Worm (Caenorhabditis elegans) whole organism, L4 larva: ENCODE results near the gene ZK622.5.

Experiments
- F26F4.8 ChIP-seq: fragments of 200-800 bp; sonication (Bioruptor generic); conservative IDR thresholded peaks from 2 replicates; pipeline ENCODE4 v1.3.6; 2022; ENCODE audit warnings: missing genetic modification characterization, missing compliant biosample characterization
- ceh-28 ChIP-seq: fragments of 150-350 bp; optimal IDR thresholded peaks from 2 replicates; lab custom pipeline; 2014; ENCODE audit warnings: missing biosample characterization, missing genetic modification reagents, missing genetic modification characterization
- ceh-62 ChIP-seq: sonication (generic microtip); optimal IDR thresholded peaks from 2 replicates; lab custom pipeline; 2017; ENCODE audit warnings: missing biosample characterization, missing genetic modification characterization
- ctbp-1 ChIP-seq: fragments of 200-800 bp; sonication (Bioruptor generic); IDR thresholded peaks from 2 replicates; pipeline ENCODE4 v1.3.6; 2022; ENCODE audit warnings: missing genetic modification reagents, missing genetic modification characterization, missing compliant biosample characterization
- dpl-1 ChIP-seq: fragments of 150-350 bp; optimal IDR thresholded peaks from 2 replicates; lab custom pipeline; 2014; ENCODE audit warnings: missing biosample characterization, missing genetic modification reagents, missing genetic modification characterization
- nhr-76 ChIP-seq: fragments of 150-350 bp; optimal IDR thresholded peaks from 2 replicates; lab custom pipeline; 2014; ENCODE audit warnings: missing biosample characterization, missing genetic modification characterization
- pha-4 ChIP-seq, 2 experiments: fragments of 150-350 bp in 1 of 2; fragments of 200-800 bp in 1 of 2; sonication (Bioruptor generic) in 1 of 2; IDR thresholded peaks in 1 of 2; optimal IDR thresholded peaks in 1 of 2; 2 replicates each; pipeline versions ENCODE4 v1.3.6 to Lab custom; 2014 to 2022; ENCODE audit warnings: missing genetic modification characterization in 2 of 2, missing genetic modification reagents in 2 of 2, missing biosample characterization in 1 of 2, missing compliant biosample characterization in 1 of 2
- pqm-1 ChIP-seq: sonication (generic microtip); optimal IDR thresholded peaks from 2 replicates; lab custom pipeline; 2017; ENCODE audit warnings: missing biosample characterization, missing genetic modification characterization
- skn-1 ChIP-seq: fragments of 150-350 bp; optimal IDR thresholded peaks from 2 replicates; lab custom pipeline; 2014; ENCODE audit warnings: missing biosample characterization, missing genetic modification characterization
- spr-3 ChIP-seq: fragments of 200-800 bp; sonication (Bioruptor generic); optimal IDR thresholded peaks from 2 replicates; lab custom pipeline; 2018; ENCODE audit warnings: mild to moderate bottlenecking, missing genetic modification characterization, missing compliant biosample characterization
- unc-130 ChIP-seq: sonication (generic microtip); optimal IDR thresholded peaks from 2 replicates; lab custom pipeline; 2016; ENCODE audit warnings: missing genetic modification reagents, missing genetic modification characterization, missing compliant biosample characterization
- unc-62 ChIP-seq, 3 experiments: fragments of 150-350 bp in 1 of 3; sonication (generic microtip); optimal IDR thresholded peaks in 2 of 3; peaks in 1 of 3; 1 replicate in 1 of 3; 2 replicates in 2 of 3; lab custom pipeline; 2014 to 2017; ENCODE audit warnings: missing biosample characterization in 3 of 3, missing genetic modification characterization in 3 of 3, missing genetic modification reagents in 3 of 3, missing genotype in 1 of 3

DNA sequence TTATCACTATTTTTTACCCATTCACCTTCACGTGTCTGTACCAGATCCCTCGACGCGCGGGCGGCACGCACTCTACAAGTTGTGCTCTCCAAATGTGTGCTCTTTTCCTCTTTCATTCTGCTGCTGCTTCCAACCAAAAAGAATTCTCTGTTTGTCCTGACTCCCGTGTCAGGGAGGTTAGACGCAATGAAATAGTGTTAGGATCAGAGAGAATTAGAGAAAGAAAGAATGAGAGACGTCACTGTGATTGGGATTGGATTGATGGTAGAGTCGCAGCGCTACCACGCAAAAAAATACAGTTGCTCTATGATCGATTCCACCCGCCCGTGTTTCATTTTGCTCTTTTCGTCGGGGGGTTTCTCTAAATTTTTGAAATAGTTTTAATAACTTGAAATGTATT is 1.8 kb downstream of the ZK622.5 start:
- TF ChIP-seq spr-3 (GFP tag; lab: Kevin White, UChicago): no peak
- no peak for TF ChIP-seq skn-1 (tag; lab: Kevin White, UChicago)
- no peak for TF ChIP-seq ctbp-1 (GFP tag; lab: Robert Waterston, UW)
- TF ChIP-seq unc-130 (GFP tag; lab: Kevin White, UChicago): no peak
- TF ChIP-seq pha-4 (GFP tag; IDR thresholded peaks at IDR 0.05; lab: Robert Waterston, UW): no peak
- TF ChIP-seq pha-4 (tag; optimal IDR thresholded peaks at IDR 0.05; lab: Kevin White, UChicago): no peak
- TF ChIP-seq unc-62 (GFP tag; optimal IDR thresholded peaks at IDR 0.05 in 1 of 2; lab: Kevin White, UChicago): no peak
- TF ChIP-seq unc-62 (tag; optimal IDR thresholded peaks at IDR 0.05; lab: Kevin White, UChicago): no peak
- TF ChIP-seq ceh-28 (tag; lab: Kevin White, UChicago): no peak
- TF ChIP-seq dpl-1 (GFP tag; lab: Kevin White, UChicago): no peak
- no peak for TF ChIP-seq nhr-76
- TF ChIP-seq pqm-1 (tag; lab: Kevin White, UChicago): no peak
- no peak for TF ChIP-seq ceh-62 (tag; lab: Kevin White, UChicago)
- no peak for TF ChIP-seq F26F4.8
